Worm (Caenorhabditis elegans) whole organism, young adult: ENCODE results near the gene T26C5.3.
A peak's percentile ranks its signal among the peaks of the same experiment; 100 is the strongest.

Experiments used
- B0019.2 ChIP-seq: fragments of 200-800 bp; sonication (Bioruptor generic); conservative IDR thresholded peaks from 2 replicates; pipeline ENCODE4 v1.3.6; 2022; ENCODE audit warnings: missing genetic modification reagents, missing genetic modification characterization, missing compliant biosample characterization
- B0336.3 ChIP-seq: fragments of 200-800 bp; sonication (Bioruptor generic); IDR thresholded peaks from 2 replicates; pipeline ENCODE4 v1.3.6; 2022; ENCODE audit warnings: missing genetic modification characterization, missing compliant biosample characterization
- F23B12.7 ChIP-seq: sonication (generic microtip); optimal IDR thresholded peaks from 2 replicates; lab custom pipeline; 2017; ENCODE audit warnings: missing genetic modification characterization, mild to moderate bottlenecking, missing compliant biosample characterization, antibody characterized with exemption, moderate library complexity; ENCODE audit not compliant: insufficient read depth
- F33H1.4 ChIP-seq: fragments of 200-800 bp; sonication (Bioruptor generic); IDR thresholded peaks from 2 replicates; pipeline ENCODE4 v1.3.6; 2022; ENCODE audit warnings: missing genetic modification reagents, missing genetic modification characterization, missing compliant biosample characterization
- K12H6.12 ChIP-seq: fragments of 200-800 bp; sonication (Bioruptor generic); optimal IDR thresholded peaks from 2 replicates; lab custom pipeline; 2018; ENCODE audit warnings: mild to moderate bottlenecking, missing genetic modification characterization, missing compliant biosample characterization
- T07F8.4 ChIP-seq: sonication (generic microtip); optimal IDR thresholded peaks from 2 replicates; lab custom pipeline; 2016; ENCODE audit warnings: mild to moderate bottlenecking, missing genetic modification characterization, moderate library complexity, missing compliant biosample characterization
- Y53G8AR.9 ChIP-seq: fragments of 200-800 bp; sonication (Bioruptor generic); conservative IDR thresholded peaks from 2 replicates; pipeline ENCODE4 v1.3.6; 2022; ENCODE audit warnings: missing genetic modification reagents, missing genetic modification characterization, missing compliant biosample characterization
- Y95B8A.8 ChIP-seq: fragments of 200-800 bp; sonication (Bioruptor generic); IDR thresholded peaks from 2 replicates; pipeline ENCODE4 v1.3.6; 2022; ENCODE audit warnings: missing genetic modification reagents, missing genetic modification characterization, missing compliant biosample characterization
- aptf-2 ChIP-seq: fragments of 200-800 bp; sonication (Bioruptor generic); conservative IDR thresholded peaks from 2 replicates; pipeline ENCODE4 v1.3.6; 2022; ENCODE audit warnings: missing genetic modification reagents, missing genetic modification characterization, missing compliant biosample characterization
- aptf-3 ChIP-seq: fragments of 200-800 bp; sonication (Bioruptor generic); IDR thresholded peaks from 2 replicates; pipeline ENCODE4 v1.3.6; 2022; ENCODE audit warnings: missing genetic modification characterization, missing compliant biosample characterization
- attf-5 ChIP-seq: fragments of 200-800 bp; sonication (Bioruptor generic); optimal IDR thresholded peaks from 2 replicates; lab custom pipeline; 2018; ENCODE audit warnings: mild to moderate bottlenecking, missing genetic modification characterization, missing compliant biosample characterization
- ceh-40 ChIP-seq: fragments of 200-800 bp; sonication (Bioruptor generic); IDR thresholded peaks from 2 replicates; pipeline ENCODE4 v1.3.6; 2022; ENCODE audit warnings: missing genetic modification characterization, missing compliant biosample characterization
- ceh-79 ChIP-seq: sonication (generic microtip); optimal IDR thresholded peaks from 2 replicates; lab custom pipeline; 2017; ENCODE audit warnings: mild to moderate bottlenecking, missing genetic modification characterization, missing compliant biosample characterization
- die-1 ChIP-seq: sonication (generic microtip); optimal IDR thresholded peaks from 2 replicates; lab custom pipeline; 2016; ENCODE audit warnings: missing genotype, mild to moderate bottlenecking, missing genetic modification characterization, missing compliant biosample characterization
- dpff-1 ChIP-seq: sonication (generic microtip); optimal IDR thresholded peaks from 2 replicates; lab custom pipeline; 2017; ENCODE audit warnings: mild to moderate bottlenecking, missing genetic modification characterization, missing compliant biosample characterization
- gei-17 ChIP-seq: fragments of 200-800 bp; sonication (Bioruptor generic); optimal IDR thresholded peaks from 2 replicates; lab custom pipeline; 2018; ENCODE audit warnings: mild to moderate bottlenecking, missing genetic modification characterization, missing compliant biosample characterization
- him-1 ChIP-seq: sonication (generic microtip); optimal IDR thresholded peaks from 2 replicates; lab custom pipeline; 2016; ENCODE audit warnings: missing genotype, missing genetic modification reagents, missing genetic modification characterization, missing compliant biosample characterization
- hlh-12 ChIP-seq: sonication (generic microtip); optimal IDR thresholded peaks from 2 replicates; lab custom pipeline; 2016; ENCODE audit warnings: missing genetic modification characterization, missing compliant biosample characterization
- lag-1 ChIP-seq: fragments of 200-800 bp; sonication (Bioruptor generic); IDR thresholded peaks from 2 replicates; pipeline ENCODE4 v1.3.6; 2022; ENCODE audit warnings: missing genetic modification reagents, missing genetic modification characterization, missing compliant biosample characterization
- let-607 ChIP-seq, 2 experiments: fragments of 200-800 bp in 1 of 2; sonication (Bioruptor generic) in 1 of 2; sonication (generic microtip) in 1 of 2; optimal IDR thresholded peaks; 2 replicates each; lab custom pipeline; 2016 to 2018; ENCODE audit warnings: mild to moderate bottlenecking in 2 of 2, missing compliant biosample characterization in 2 of 2, missing genetic modification characterization in 2 of 2, moderate library complexity in 2 of 2, missing genotype in 1 of 2
- madf-3 ChIP-seq: fragments of 200-800 bp; sonication (Bioruptor generic); IDR thresholded peaks from 2 replicates; pipeline ENCODE4 v1.3.6; 2022; ENCODE audit warnings: missing genetic modification reagents, missing genetic modification characterization, missing compliant biosample characterization
- mel-28 ChIP-seq: sonication (generic microtip); optimal IDR thresholded peaks from 2 replicates; lab custom pipeline; 2016; ENCODE audit warnings: borderline replicate concordance, mild to moderate bottlenecking, missing genetic modification characterization, missing compliant biosample characterization
- mxl-1 ChIP-seq: sonication (generic microtip); optimal IDR thresholded peaks from 2 replicates; lab custom pipeline; 2016; ENCODE audit warnings: missing genetic modification characterization, missing compliant biosample characterization
- nfya-2 ChIP-seq: fragments of 200-800 bp; sonication (Bioruptor generic); IDR thresholded peaks from 2 replicates; pipeline ENCODE4 v1.3.6; 2022; ENCODE audit warnings: missing genetic modification reagents, missing genetic modification characterization, missing compliant biosample characterization
- nfyb-1 ChIP-seq: fragments of 200-800 bp; sonication (Bioruptor generic); IDR thresholded peaks from 2 replicates; pipeline ENCODE4 v1.3.6; 2022; ENCODE audit warnings: missing genetic modification reagents, missing genetic modification characterization, missing compliant biosample characterization
- nhr-80 ChIP-seq: sonication (generic microtip); optimal IDR thresholded peaks from 2 replicates; lab custom pipeline; 2016; ENCODE audit warnings: missing genetic modification characterization, missing compliant biosample characterization
- rec-8 ChIP-seq, 2 experiments: sonication (generic microtip); optimal IDR thresholded peaks; 2 replicates each; lab custom pipeline; 2016; ENCODE audit warnings: mild to moderate bottlenecking in 2 of 2, missing genetic modification characterization in 2 of 2, missing genetic modification reagents in 2 of 2, missing genotype in 2 of 2, missing biosample characterization in 1 of 2, missing compliant biosample characterization in 1 of 2, moderate library complexity in 1 of 2
- snpc-4 ChIP-seq, 5 experiments: fragments of 150-350 bp in 1 of 5; sonication (generic microtip) in 4 of 5; optimal IDR thresholded peaks; 2 replicates each; lab custom pipeline; 2014 to 2018; ENCODE audit warnings: missing genetic modification characterization in 5 of 5, missing biosample characterization in 3 of 5, antibody characterized with exemption in 2 of 5, mild to moderate bottlenecking in 2 of 5, missing compliant biosample characterization in 2 of 5, missing genotype in 2 of 5, moderate library complexity in 2 of 5, missing genetic modification reagents in 1 of 5
- tlf-1 ChIP-seq: fragments of 200-800 bp; sonication (Bioruptor generic); optimal IDR thresholded peaks from 2 replicates; lab custom pipeline; 2018; ENCODE audit warnings: mild to moderate bottlenecking, missing genetic modification characterization, missing compliant biosample characterization
- unc-130 ChIP-seq: sonication (generic microtip); optimal IDR thresholded peaks from 2 replicates; lab custom pipeline; 2016; ENCODE audit warnings: missing genetic modification reagents, missing genetic modification characterization, missing compliant biosample characterization
- xnd-1 ChIP-seq: sonication (generic microtip); optimal IDR thresholded peaks from 2 replicates; lab custom pipeline; 2016; ENCODE audit warnings: missing genotype, missing genetic modification reagents, missing genetic modification characterization, missing compliant biosample characterization
- zfh-2 ChIP-seq: fragments of 200-800 bp; sonication (Bioruptor generic); conservative IDR thresholded peaks from 2 replicates; pipeline ENCODE4 v1.3.6; 2022; ENCODE audit warnings: missing genetic modification reagents, missing genetic modification characterization, missing compliant biosample characterization
- ztf-18 ChIP-seq: sonication (generic microtip); optimal IDR thresholded peaks from 2 replicates; lab custom pipeline; 2016; ENCODE audit warnings: missing genotype, mild to moderate bottlenecking, missing genetic modification characterization, missing compliant biosample characterization

T26C5.3 gene

DNA sequence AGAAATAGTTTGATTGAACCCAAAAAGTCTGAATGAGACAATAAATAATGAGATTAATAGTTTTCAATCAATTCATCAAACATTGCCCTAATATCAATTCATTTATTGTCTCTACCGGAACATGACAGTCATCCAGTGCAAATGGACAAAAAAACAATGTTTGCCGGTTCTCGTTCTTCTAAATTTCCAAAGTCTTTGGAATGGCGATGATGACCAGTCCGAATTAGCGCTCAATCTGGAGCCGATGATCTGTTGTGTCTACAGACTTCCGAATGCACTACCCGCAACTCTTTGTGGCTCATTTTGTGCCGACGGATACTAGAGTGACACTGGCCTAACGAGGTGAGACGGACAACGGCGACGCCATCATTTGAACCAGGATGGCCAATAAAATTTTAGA is at the start of gene T26C5.3:
Gene T26C5.3 (plus strand): TSS at position 301 of the 400 bp plus-strand sequence.
- no peak for TF ChIP-seq ztf-18 (tag; lab: Kevin White, UChicago)
- TF ChIP-seq nfyb-1 (GFP tag; lab: Robert Waterston, UW) = no peak
- TF ChIP-seq nfya-2 = no peak
- no peak for TF ChIP-seq attf-5 (GFP tag; lab: Kevin White, UChicago)
- no peak for TF ChIP-seq rec-8 (tag; optimal IDR thresholded peaks at IDR 0.05; lab: Kevin White, UChicago)
- TF ChIP-seq, all 124 proteins: peak for 0

DNA sequence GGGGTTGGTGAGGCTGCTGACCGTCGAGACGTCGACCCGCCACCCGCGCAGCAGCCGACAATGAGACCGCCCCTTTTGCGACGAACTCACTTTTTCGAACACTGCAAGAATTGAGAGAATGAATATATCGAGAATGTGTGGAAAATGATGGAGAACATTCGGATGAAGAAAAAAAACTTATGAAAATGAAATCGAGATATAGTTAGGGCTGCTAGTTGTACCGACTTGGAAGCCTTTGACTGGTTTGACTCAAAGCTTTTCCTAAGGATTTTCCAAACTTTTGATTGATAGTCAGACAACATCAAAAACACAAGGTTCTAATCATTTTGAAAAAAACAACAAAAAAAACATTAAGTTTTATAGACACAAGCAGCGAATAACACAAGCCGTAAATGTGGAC is 48.0 kb upstream of the T26C5.3 start, which contains the start of gene sym-2:
Gene sym-2 (minus strand): TSS at position 101 of the 400 bp plus-strand sequence.
- no peak for TF ChIP-seq die-1
- TF ChIP-seq mxl-1 = no peak
- no peak for TF ChIP-seq B0336.3 (GFP tag; lab: Robert Waterston, UW)
- TF ChIP-seq hlh-12 = no peak

DNA sequence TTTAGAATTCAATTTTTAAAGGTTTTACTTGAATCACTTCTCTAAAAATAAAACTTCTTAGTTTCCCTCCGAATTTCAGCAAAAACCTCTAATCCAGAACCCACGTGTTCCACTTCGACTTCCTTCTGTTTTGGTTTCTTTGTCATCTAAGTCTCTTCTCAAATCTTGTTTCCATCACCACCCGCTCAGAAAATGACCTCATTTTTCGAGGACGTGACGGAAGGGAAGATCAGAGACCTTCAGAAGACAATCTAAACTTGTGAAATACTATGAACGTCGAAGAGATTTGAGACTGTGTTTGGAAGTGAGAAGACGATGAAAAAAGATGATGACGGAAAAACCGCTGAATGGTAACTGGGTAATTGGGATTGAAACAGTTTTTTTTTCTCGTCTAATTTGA is 46.7 kb upstream of the T26C5.3 start:
- TF ChIP-seq Y53G8AR.9 (GFP tag; lab: Robert Waterston, UW) = no peak
- TF ChIP-seq aptf-3 (GFP tag; lab: Robert Waterston, UW) = no peak
- TF ChIP-seq attf-5 (GFP tag; lab: Kevin White, UChicago) = no peak
- TF ChIP-seq F33H1.4 (GFP tag; lab: Robert Waterston, UW) = no peak
- no peak for TF ChIP-seq dpff-1 (tag; lab: Kevin White, UChicago)
- no peak for TF ChIP-seq madf-3 (GFP tag; lab: Robert Waterston, UW)
- no peak for TF ChIP-seq mel-28
- TF ChIP-seq gei-17 (GFP tag; lab: Kevin White, UChicago) = no peak
- TF ChIP-seq rec-8 (tag; optimal IDR thresholded peaks at IDR 0.05; lab: Kevin White, UChicago) = no peak
- TF ChIP-seq zfh-2 (GFP tag; lab: Robert Waterston, UW) = no peak

DNA sequence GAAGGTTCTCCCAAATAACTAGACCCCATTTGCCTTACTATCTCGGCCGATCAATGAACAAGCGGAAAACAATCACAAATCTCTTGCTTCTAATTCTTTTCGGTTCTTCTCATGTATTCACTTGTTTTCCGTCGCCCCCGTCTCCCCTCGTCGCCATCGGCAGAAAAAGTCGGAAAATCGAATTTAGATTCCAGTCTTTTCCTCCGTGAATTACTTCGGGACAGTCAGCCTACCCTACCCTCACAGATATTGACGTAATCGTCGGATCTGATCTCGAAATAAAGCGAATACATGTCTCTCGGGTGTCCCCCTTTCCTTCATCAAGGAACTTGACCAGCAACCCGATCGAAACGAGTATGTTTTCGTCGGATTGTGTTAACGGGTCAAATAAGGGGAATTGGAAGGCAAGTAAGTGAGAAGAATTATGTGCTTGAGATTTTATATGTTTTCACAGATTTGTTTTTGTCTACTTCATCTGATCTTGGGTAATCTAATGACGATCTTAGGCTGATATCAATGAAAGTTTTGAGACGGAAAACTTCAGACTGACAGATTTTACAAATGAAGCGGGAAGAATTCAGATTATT is 45.8 kb upstream of the T26C5.3 start:
- TF ChIP-seq ceh-40 (GFP tag; lab: Robert Waterston, UW) (0 out of 2 replicates have a peak, but pooled peaks have one; percentile 14), Y95B8A.8 (no peak)

DNA sequence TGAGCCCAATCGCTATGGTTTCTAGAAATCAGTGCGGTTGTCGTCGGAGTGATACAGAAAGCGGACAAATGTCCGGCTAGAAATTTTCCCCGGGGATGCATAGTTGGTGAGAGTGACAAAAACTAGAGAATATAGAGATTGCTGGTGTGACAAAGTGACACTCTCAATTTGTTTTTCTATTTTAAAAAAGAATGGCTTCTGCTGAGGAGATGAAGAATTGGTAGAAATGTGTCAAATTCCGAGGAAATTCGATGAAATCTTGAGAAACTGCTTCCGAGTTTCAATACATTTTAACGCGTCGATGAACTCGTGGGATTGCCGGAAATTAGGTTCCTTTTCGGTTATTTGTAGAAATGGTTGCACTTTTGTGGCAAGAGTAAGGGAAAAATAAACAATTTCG is 42.2 kb upstream of the T26C5.3 start, which contains the start of gene twk-4:
Gene twk-4 (minus strand): TSS at position 101 of the 400 bp plus-strand sequence.
- no peak for TF ChIP-seq madf-3 (GFP tag; lab: Robert Waterston, UW)
- no peak for TF ChIP-seq F23B12.7 (tag; lab: Kevin White, UChicago)
- no peak for TF ChIP-seq hlh-12
- no peak for TF ChIP-seq gei-17 (GFP tag; lab: Kevin White, UChicago)
- TF ChIP-seq, all 124 proteins: peak for 0

DNA sequence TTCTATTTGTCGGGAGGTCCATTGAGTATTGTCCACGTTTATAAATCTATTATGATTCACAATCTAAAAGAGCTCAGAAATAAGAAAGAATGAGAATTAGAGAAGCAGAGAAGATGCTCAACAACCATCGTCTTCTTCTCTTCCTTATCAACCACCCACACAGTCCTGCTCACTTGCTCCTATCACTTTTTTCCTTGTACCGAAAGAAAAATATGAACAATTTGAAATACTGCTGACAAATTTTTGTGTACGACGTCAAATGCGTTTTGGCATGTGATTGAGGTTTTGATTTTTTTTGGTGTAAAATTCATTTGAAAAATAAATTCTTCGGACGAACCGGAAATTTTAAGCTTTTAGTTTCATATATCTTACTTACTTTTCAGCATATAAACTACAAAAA is 40.1 kb upstream of the T26C5.3 start:
- TF ChIP-seq snpc-4 (GFP tag; optimal IDR thresholded peaks at IDR 0.05; lab: Kevin White, UChicago) (no peak), snpc-4 (tag; optimal IDR thresholded peaks at IDR 0.05; lab: Kevin White, UChicago) (peak in 1 of 4 experiments; percentile 1), let-607 (tag; optimal IDR thresholded peaks at IDR 0.05; lab: Kevin White, UChicago) (peak in 1 of 2 experiments; percentile 17), unc-130 (GFP tag; lab: Kevin White, UChicago) (no peak), nhr-80 (tag; lab: Kevin White, UChicago) (peak; percentile 85)

DNA sequence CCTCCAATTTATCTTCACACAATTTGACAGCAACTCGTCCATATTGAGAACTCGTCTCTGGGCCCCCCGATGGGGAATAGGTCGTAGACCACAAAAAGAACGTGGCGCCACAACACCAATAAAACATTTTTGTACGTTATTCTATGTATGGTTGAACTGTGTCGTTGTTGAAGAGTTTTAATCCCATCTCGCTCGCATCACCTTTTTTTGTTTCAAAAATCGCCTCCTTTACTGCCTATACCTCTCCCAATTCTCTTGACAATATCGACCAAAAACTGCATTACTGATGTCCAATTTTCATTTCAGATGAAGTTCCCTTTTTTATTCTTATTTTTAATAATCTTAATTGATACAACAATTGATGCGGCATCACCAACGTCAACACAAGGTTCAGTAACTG is 39.2 kb upstream of the T26C5.3 start, which contains the start of gene let-23:
Gene let-23 (plus strand): TSS at position 301 of the 400 bp plus-strand sequence.
- TF ChIP-seq gei-17 (GFP tag; lab: Kevin White, UChicago) (no peak), T07F8.4 (tag; lab: Kevin White, UChicago) (no peak), K12H6.12 (tag; lab: Kevin White, UChicago) (no peak), die-1 (no peak), xnd-1 (tag; lab: Kevin White, UChicago) (no peak), ceh-79 (no peak), lag-1 (GFP tag; lab: Robert Waterston, UW) (no peak), tlf-1 (GFP tag; lab: Kevin White, UChicago) (no peak), aptf-2 (GFP tag; lab: Robert Waterston, UW) (no peak), mxl-1 (no peak), rec-8 (tag; optimal IDR thresholded peaks at IDR 0.05; lab: Kevin White, UChicago) (no peak), madf-3 (GFP tag; lab: Robert Waterston, UW) (no peak), him-1 (tag; lab: Kevin White, UChicago) (no peak), B0019.2 (GFP tag; lab: Robert Waterston, UW) (no peak)
- TF ChIP-seq, all 124 proteins: peak for 0
